Fruit fly (Drosophila melanogaster) whole organism, wandering third instar larva: ENCODE measurements around the gene Lamtor5.

ENCODE experiments used
- GATAd ChIP-seq: sonication (Bioruptor generic); optimal IDR thresholded peaks from 2 replicates; lab custom pipeline; 2016; ENCODE audit warnings: missing biosample characterization, missing genetic modification characterization
- foxo ChIP-seq, 2 experiments: fragments of 200-800 bp; sonication (Bioruptor generic); optimal IDR thresholded peaks; 2 replicates in 1 of 2; 3 replicates in 1 of 2; lab custom pipeline; 2016 to 2017; ENCODE audit warnings: missing biosample characterization in 2 of 2, missing genetic modification characterization in 2 of 2
- fru ChIP-seq: fragments of 200-800 bp; sonication (Bioruptor generic); optimal IDR thresholded peaks from 3 replicates; lab custom pipeline; 2016; ENCODE audit warnings: missing biosample characterization, mild to moderate bottlenecking, missing genetic modification characterization

DNA sequence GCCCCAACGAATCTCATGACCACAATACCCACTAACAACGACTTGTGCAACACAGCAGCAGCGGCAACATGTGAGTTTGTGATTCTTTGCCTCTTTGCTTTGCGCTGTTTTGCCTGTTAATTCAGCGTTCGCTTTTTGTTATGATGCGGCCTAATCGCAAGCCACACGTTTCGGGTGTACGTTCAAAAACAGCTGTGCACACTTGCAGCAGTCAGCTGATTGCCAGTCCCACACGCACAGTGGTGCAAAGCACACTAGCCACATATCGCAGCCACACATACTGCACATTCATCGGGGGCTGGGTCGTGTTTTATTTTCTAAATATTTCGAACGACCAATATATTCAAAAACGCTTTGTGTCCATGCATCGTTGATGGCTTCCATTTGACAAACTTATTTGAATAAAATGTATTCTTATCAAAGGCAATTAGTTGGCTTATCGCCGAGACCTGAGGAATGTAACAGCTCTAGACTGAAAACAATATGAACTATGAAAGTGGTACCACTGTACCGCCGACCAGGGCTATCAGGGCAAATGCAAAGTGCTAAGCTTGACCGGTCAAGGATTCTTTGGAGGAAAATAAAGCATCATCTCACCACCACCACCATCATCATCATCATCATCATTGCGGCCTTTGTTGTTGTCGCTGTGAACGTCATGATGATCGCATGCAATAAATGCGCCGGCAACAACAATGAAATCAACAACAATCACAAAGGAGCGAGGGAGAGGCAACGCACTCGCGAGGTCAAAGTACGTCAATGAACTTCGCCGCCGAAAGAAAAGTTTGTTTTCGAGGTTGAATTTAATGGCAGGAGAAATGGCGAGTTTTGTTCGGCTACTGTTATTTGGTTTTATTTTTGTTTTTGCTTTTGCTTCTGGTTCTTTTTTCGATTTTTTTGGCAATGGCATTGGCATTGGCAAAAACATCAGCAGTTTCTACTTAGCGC lies 32.6 kb downstream of the Lamtor5 start:
- no peak for TF ChIP-seq GATAd
- peak; percentile 78 for TF ChIP-seq fru (GFP tag; lab: Kevin White, UChicago)
- TF ChIP-seq foxo (GFP tag; optimal IDR thresholded peaks at IDR 0.05; lab: Kevin White, UChicago): peak in 1 of 2 experiments; percentile 70
